Fruit fly (Drosophila melanogaster): ENCODE measurements around the gene CG6650.

DNA sequence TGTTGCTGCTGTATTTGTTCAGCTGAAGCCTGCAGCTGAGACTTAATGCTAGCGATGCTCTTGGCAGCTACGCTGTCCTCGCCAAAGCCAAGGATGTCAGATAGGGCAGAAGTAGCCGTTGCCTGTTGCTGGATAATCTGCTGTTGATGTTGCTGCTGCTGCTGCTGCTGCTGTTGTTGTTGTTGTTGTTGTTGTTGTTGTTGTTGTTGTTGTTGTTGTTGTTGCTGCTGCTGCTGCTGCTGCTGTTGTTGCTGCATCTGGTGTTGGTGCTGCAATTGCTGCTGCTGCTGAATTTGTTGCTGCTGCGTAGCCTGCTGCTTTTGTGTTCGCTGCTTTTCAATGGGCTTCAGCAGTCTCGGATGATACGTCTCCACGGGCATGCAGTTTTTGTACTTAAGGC lies 3.7 kb upstream of the CG6650 start:
- no peak for TF ChIP-seq CG11617 (GFP tag; optimal IDR thresholded peaks at IDR 0.05)
- no peak for TF ChIP-seq pad (GFP tag; optimal IDR thresholded peaks at IDR 0.05)
- TF ChIP-seq ovo (GFP tag; optimal IDR thresholded peaks at IDR 0.05): no peak
- no peak for TF ChIP-seq cic (GFP tag; optimal IDR thresholded peaks at IDR 0.05)
- no peak for TF ChIP-seq Clk (GFP tag; optimal IDR thresholded peaks at IDR 0.05)
- TF ChIP-seq toe (GFP tag; optimal IDR thresholded peaks at IDR 0.05): no peak
- TF ChIP-seq CG12768 (GFP tag; optimal IDR thresholded peaks at IDR 0.05): no peak
- TF ChIP-seq CG7101 (tag; optimal IDR thresholded peaks at IDR 0.05): no peak
- TF ChIP-seq CG33017 (tag; optimal IDR thresholded peaks at IDR 0.05): no peak
- TF ChIP-seq CG1620 (GFP tag; optimal IDR thresholded peaks at IDR 0.05): no peak
- no peak for TF ChIP-seq cnc (optimal IDR thresholded peaks at IDR 0.05)
- no peak for TF ChIP-seq Mnt (GFP tag; optimal IDR thresholded peaks at IDR 0.05)
- no peak for TF ChIP-seq CG7045 (GFP tag; optimal IDR thresholded peaks at IDR 0.05)
